Fruit fly (Drosophila melanogaster) Kc167 (cell line): ENCODE measurements around the gene CG10550.

Experiments
- Myc ChIP-seq: fragments of >200 bp; optimal IDR thresholded peaks from 2 replicates; lab custom pipeline; 2017; ENCODE audit warnings: missing external identifiers
- Sin3A ChIP-seq: fragments of >200 bp; optimal IDR thresholded peaks from 2 replicates; lab custom pipeline; 2018; ENCODE audit warnings: missing external identifiers
- h ChIP-seq: fragments of >200 bp; optimal IDR thresholded peaks from 3 replicates; lab custom pipeline; 2018; ENCODE audit warnings: missing external identifiers
- insv ChIP-seq: fragments of >200 bp; optimal IDR thresholded peaks from 3 replicates; lab custom pipeline; 2018; ENCODE audit warnings: missing external identifiers
- psq ChIP-seq: fragments of >200 bp; optimal IDR thresholded peaks from 2 replicates; lab custom pipeline; 2017; ENCODE audit warnings: missing external identifiers
- ttk ChIP-seq: sonication (Bioruptor generic); optimal IDR thresholded peaks from 2 replicates; lab custom pipeline; 2017; ENCODE audit warnings: missing external identifiers

The CG10550 gene

DNA sequence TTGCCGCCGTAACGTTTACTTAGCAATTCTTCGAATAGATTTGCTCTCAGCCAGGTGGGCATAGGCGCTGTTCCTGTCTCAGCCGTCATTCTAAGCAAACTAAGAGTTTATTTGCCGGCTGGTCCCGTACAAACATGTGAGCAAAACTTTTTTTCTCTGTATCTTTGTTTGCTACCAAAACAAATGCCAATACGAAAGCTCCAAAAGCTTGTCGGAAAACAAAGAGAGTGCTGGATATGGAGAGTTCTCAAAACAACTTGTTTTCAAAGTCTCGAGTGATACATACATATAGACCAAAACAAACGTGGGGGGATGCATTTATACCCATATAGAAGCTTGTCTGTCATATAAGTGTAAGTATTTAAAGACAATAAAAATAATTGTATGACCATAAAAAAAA is 7.8 kb upstream of the CG10550 start, which contains the start of gene CG10559:
Gene CG10559 (minus strand): TSS at position 101 of the 400 bp plus-strand sequence.
- no peak for TF ChIP-seq h (lab: Kevin White, UChicago)
- no peak for TF ChIP-seq insv (lab: Kevin White, UChicago)
- TF ChIP-seq psq (lab: Kevin White, UChicago), result no peak
- TF ChIP-seq Myc (lab: Kevin White, UChicago), result no peak
- no peak for TF ChIP-seq Sin3A (lab: Kevin White, UChicago)
- no peak for TF ChIP-seq ttk (lab: Kevin White, UChicago)

DNA sequence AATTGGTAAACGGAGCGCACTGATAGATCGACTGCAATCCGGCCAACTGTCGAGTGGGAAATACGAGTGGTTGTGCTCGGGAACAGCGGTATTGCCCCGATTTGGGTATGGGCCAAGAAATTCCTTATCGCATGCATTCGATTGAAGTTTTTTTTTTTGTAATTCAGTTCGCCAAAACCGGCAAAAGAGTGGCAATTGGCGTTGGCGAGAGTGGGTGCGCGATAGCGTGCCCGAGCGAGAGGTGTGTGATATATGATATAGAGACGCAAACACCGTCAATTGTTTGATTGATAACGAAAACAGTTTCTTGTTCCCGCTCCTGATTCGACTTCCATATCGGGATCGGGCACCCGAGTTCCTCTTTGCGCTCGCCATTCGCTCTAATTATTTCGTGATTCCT is 5.6 kb upstream of the CG10550 start, which contains the start of gene CG31087:
Gene CG31087 (minus strand): TSS at position 63 of the 400 bp plus-strand sequence.
- TF ChIP-seq Sin3A (lab: Kevin White, UChicago) (no peak), psq (lab: Kevin White, UChicago) (no peak), insv (lab: Kevin White, UChicago) (no peak)

DNA sequence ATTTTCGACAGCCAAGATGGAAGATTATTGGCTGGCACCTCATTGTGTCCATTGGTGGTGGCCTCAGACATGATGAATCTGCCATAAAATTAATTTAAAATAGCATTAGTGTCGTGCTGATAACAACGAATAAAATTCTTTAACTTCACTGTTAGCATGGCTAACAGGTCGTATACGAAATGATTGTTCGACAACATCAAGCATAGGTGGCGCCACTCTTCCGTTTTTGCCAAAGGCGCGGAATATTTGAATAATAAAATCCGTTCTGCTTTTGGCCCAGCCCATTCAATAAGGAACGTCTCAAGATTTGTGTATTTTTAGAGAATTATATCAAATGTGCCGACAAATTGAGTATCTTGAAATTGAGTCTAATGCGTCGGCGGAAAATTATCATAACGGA is 4.4 kb upstream of the CG10550 start:
- TF ChIP-seq insv (lab: Kevin White, UChicago), result no peak
- no peak for TF ChIP-seq psq (lab: Kevin White, UChicago)
- no peak for TF ChIP-seq Sin3A (lab: Kevin White, UChicago)
- TF ChIP-seq ttk (lab: Kevin White, UChicago), result no peak
- TF ChIP-seq h (lab: Kevin White, UChicago), result no peak
- TF ChIP-seq Myc (lab: Kevin White, UChicago), result no peak

DNA sequence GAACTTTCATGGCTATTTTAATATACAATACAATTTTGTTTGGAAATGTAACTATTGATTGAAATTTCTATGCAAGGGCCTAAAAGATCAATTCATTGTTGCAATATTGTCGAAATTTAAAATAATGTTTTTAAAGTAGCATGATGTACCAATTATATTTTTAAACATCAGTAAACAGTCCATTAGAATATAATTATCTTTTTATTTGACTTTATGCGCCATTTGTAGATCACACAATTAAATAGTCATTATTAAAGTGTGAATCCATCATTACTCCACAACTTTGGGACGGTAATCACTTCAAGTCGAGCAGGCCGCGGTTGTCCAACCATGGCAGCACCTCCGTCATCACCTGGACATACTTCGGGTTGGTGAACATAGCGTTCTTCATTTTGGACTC is 2.7 kb upstream of the CG10550 start, which contains the start of gene CG31099:
Gene CG31099 (minus strand): TSS at position 101 of the 400 bp plus-strand sequence.
- TF ChIP-seq insv (lab: Kevin White, UChicago) (no peak), ttk (lab: Kevin White, UChicago) (no peak), Sin3A (lab: Kevin White, UChicago) (no peak), psq (lab: Kevin White, UChicago) (no peak), h (lab: Kevin White, UChicago) (no peak), Myc (lab: Kevin White, UChicago) (no peak)

DNA sequence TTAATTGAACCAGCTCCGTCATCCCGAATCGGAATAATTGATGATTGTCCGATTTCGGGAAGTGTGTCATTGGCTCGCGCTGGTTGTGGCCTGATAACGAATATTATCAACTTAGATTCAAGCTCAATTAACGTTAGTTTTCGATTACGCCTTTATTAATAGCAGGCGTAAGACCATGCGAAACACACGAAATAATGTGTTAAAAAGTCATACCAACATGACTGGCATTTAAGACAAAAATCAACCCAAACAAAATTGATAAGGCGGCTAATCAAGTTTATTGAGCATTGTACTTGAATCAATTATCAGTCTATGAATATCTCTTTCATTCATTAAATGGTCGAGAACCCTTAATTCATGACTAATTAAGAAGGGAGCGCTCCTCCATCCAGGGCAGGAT is 984 bp upstream of the CG10550 start:
- TF ChIP-seq psq (lab: Kevin White, UChicago) (no peak), h (lab: Kevin White, UChicago) (no peak), Sin3A (lab: Kevin White, UChicago) (no peak), Myc (lab: Kevin White, UChicago) (no peak), insv (lab: Kevin White, UChicago) (no peak), ttk (lab: Kevin White, UChicago) (no peak)

DNA sequence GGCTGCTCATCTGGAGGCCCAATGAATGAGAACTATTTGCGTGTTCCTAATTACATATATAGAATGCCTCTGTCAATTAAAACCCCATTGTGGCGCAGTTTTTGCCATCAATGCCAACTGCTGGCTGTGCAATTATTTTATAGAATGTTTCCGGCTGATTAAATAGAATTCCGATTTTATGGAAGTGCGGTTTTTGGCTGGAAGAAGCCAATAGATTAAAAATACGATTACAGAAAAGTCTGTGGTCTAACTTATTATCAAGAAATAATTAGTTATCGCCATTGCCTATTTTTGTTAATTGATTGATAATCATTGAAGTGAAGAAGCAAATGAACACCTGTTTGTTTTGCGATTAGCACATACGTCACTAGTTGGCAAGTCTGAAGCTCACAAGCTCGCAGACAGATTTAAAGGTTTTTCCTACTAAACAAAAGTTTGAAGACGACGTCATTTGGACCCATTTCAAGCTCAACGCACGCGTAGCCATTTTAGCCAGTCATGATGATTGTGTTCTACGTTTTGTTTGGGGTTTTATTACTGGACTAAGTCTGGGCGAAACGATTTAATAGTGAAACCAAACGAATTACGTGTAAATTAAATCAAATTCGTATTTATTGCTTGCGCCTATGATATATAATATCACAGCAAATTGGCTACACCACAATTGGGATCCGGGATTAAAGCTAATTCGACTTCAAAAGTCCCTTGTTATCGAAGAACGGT is 2.2 kb downstream of the CG10550 start:
- TF ChIP-seq ttk (lab: Kevin White, UChicago) (no peak), insv (lab: Kevin White, UChicago) (no peak), Myc (lab: Kevin White, UChicago) (no peak), Sin3A (lab: Kevin White, UChicago) (no peak), h (lab: Kevin White, UChicago) (no peak), psq (lab: Kevin White, UChicago) (no peak)

DNA sequence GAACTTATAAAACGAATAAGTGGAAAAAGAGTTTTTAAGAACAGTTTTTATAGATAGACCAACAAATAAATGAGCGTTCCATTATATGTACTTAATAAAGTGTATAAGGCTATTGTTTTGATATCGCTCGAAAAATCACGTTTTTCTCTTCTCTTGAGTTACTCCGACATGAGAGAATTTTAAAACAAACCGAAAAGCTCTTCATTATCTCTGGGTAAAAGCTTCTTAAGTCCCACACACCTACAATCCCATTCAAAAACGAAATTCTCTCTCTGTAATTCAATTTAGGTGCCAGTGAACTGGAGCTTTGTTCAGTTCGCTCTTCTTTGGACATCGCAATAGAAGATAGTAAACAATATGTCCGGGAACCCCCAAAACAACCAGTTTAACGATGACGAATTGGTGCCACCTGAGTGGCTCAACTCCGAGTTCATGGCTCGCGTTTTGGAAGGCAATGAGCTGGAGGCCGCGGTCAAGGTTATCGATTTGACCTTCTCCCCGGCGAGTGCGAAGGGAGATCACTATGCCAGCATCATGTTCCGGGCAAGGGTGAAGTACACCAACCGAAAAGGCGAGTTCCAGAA is 4.2 kb downstream of the CG10550 start, which contains the start of gene CG31436:
Gene CG31436 (plus strand): TSS at position 281 of the 584 bp plus-strand sequence.
- TF ChIP-seq psq (lab: Kevin White, UChicago), result no peak
- no peak for TF ChIP-seq Sin3A (lab: Kevin White, UChicago)
- no peak for TF ChIP-seq insv (lab: Kevin White, UChicago)
- no peak for TF ChIP-seq h (lab: Kevin White, UChicago)
- no peak for TF ChIP-seq ttk (lab: Kevin White, UChicago)
- no peak for TF ChIP-seq Myc (lab: Kevin White, UChicago)

DNA sequence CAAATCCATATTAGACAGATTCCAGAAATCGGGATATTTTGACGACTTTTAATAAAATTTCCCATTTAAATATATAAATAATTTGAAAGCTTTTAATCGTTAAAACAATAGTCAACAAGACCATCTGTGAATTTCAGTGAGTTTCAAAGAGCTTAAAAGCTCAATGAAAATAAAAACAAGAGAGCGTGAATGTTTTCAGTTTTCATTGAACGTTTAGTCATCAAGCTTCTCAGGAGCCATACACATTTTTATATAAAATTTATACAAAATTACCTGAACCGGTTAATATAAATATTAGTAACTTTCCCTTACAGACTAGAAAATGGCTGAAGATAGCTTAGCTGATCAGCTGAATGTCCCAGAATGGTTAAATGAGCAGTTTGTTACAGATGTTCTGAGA is 6.0 kb downstream of the CG10550 start, which contains the start of gene CG31370:
Gene CG31370 (plus strand): TSS at position 226 of the 400 bp plus-strand sequence.
- TF ChIP-seq Sin3A (lab: Kevin White, UChicago) (no peak), h (lab: Kevin White, UChicago) (no peak), insv (lab: Kevin White, UChicago) (no peak), Myc (lab: Kevin White, UChicago) (no peak), ttk (lab: Kevin White, UChicago) (no peak)

DNA sequence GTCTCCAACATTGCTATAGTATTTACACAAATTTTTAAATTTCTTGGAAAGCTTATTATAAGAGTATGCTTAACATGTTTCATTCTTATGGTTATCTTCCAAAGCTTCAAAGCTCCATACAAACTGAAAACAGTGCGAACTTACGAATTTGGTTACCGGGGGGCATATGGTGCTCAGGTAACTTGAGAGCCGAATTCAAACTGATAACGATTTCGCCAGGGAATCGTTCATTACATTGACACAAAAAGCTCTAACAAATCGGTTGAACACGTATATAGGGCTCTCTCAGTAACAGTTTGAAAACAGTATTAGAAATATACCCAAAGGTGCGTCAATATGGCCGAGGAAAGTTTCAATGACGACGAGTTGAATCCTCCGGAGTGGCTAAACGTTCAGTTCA is 7.6 kb downstream of the CG10550 start, which contains the start of gene CG13659:
Gene CG13659 (plus strand): TSS at position 317 of the 400 bp plus-strand sequence.
- no peak for TF ChIP-seq h (lab: Kevin White, UChicago)
- TF ChIP-seq insv (lab: Kevin White, UChicago), result no peak
- TF ChIP-seq ttk (lab: Kevin White, UChicago), result no peak
- TF ChIP-seq Sin3A (lab: Kevin White, UChicago), result no peak
- no peak for TF ChIP-seq psq (lab: Kevin White, UChicago)
- TF ChIP-seq Myc (lab: Kevin White, UChicago), result no peak

DNA sequence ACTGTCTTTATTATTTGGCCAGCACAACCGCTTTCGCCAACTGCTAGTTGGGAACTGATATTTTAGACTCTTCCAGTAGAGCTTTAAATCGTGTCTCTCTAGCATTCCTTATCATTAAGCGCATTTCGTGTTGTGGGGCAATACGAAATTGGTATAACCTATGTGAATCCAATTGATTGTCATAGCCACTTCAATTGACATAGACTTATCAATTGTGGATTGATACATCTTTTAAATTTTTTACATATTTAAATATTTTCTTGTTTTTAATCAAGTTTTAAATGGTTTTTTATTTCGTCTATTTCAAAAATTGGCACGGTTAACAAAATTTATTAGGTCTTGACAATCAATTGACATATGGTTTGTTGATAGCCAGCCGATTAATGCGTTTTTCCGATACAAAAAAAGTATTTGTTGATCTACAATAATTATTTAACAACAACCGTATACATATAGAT is 8.7 kb downstream of the CG10550 start, which contains the start of gene CG31288:
Gene CG31288 (minus strand): TSS at position 51 of the 458 bp plus-strand sequence.
- TF ChIP-seq Myc (lab: Kevin White, UChicago) (no peak), psq (lab: Kevin White, UChicago) (no peak), h (lab: Kevin White, UChicago) (no peak), insv (lab: Kevin White, UChicago) (no peak), ttk (lab: Kevin White, UChicago) (no peak), Sin3A (lab: Kevin White, UChicago) (no peak)

DNA sequence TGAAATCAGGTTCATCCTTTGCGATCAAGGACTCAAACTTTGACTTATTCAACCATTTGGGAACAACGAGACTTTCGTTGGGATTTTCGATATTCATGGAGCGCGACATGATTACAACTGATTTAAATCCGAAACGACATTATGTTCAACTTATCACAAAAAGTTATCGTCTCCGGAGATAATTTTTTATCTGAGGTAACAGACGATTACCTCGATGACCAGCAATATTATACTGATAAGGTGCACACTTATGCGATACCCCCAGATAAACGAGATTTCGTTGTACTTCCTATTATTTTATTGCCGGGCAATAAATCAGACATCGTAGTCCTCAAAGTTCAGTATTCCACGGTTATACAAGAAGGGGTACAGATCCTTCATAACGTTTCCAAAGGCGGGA is 10.5 kb downstream of the CG10550 start, which contains the start of gene CG31097:
Gene CG31097 (minus strand): TSS at position 101 of the 400 bp plus-strand sequence.
- no peak for TF ChIP-seq psq (lab: Kevin White, UChicago)
- no peak for TF ChIP-seq Sin3A (lab: Kevin White, UChicago)
- TF ChIP-seq ttk (lab: Kevin White, UChicago), result no peak
- TF ChIP-seq Myc (lab: Kevin White, UChicago), result no peak
- TF ChIP-seq insv (lab: Kevin White, UChicago), result no peak
- TF ChIP-seq h (lab: Kevin White, UChicago), result no peak
